Worm (Caenorhabditis elegans) whole organism, L4/young adult: ENCODE measurements around the gene K01A2.5.

Source experiments
- W03F9.2 ChIP-seq: fragments of 150-350 bp; optimal IDR thresholded peaks from 2 replicates; lab custom pipeline; 2014; ENCODE audit warnings: missing biosample characterization, missing genetic modification characterization
- dao-5 ChIP-seq: sonication (generic microtip); optimal IDR thresholded peaks from 2 replicates; lab custom pipeline; 2016; ENCODE audit warnings: missing genotype, missing genetic modification characterization, moderate library complexity, missing compliant biosample characterization
- him-1 ChIP-seq: sonication (generic microtip); optimal IDR thresholded peaks from 2 replicates; lab custom pipeline; 2016; ENCODE audit warnings: missing genotype, missing genetic modification reagents, missing genetic modification characterization, missing compliant biosample characterization

DNA sequence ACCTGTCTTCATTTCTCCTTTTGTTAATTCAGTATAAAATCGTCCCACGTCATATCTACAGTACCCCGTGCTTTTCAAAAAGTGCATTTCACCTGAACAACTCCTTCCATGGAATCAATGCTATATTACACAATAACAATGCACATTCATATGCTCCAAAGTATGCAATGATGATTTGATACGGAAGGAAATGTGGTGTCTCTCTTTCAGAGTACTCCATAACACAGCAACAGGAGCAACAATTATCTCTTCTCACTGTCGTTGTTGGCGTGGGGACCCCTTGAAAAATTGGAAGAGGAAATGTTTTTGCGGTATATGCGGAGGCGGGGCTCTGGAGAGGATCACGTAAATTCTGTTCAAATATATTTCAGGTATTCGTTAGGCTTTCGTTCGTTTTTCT, 43.6 kb upstream of the K01A2.5 start, which contains the start of gene cat-2:
- no peak for TF ChIP-seq dao-5 (tag; lab: Kevin White, UChicago)
- no peak for TF ChIP-seq him-1 (tag; lab: Kevin White, UChicago)
- no peak for TF ChIP-seq W03F9.2 (tag; lab: Kevin White, UChicago)
